Worm (Caenorhabditis elegans) whole organism, L4/young adult: Measurements from ENCODE around the gene srw-42.

Experiments used
- dao-5 ChIP-seq: sonication (generic microtip); optimal IDR thresholded peaks from 2 replicates; lab custom pipeline; 2016; ENCODE audit warnings: missing genotype, missing genetic modification characterization, moderate library complexity, missing compliant biosample characterization
- him-1 ChIP-seq: sonication (generic microtip); optimal IDR thresholded peaks from 2 replicates; lab custom pipeline; 2016; ENCODE audit warnings: missing genotype, missing genetic modification reagents, missing genetic modification characterization, missing compliant biosample characterization

ce11 chrV:16742123-16742522 lies 48.5 kb upstream of the srw-42 start, which contains the start of gene T25E12.6:
- TF ChIP-seq him-1 (tag; lab: Kevin White, UChicago) (no peak), dao-5 (tag; lab: Kevin White, UChicago) (no peak)
